Fruit fly (Drosophila melanogaster) S2 (cell line): Measurements from ENCODE around the gene slpr.

Source experiments
- CG8478 ChIP-seq: fragments of >200 bp; optimal IDR thresholded peaks from 2 replicates; lab custom pipeline; 2018
- CTCF ChIP-seq, 2 experiments: fragments of >200 bp; optimal IDR thresholded peaks; 2 replicates each; lab custom pipeline; 2018

dm6 chrX:8211731-8212468 lies 34.9 kb upstream of the slpr start:
- TF ChIP-seq CG8478 = no peak
- TF ChIP-seq CTCF (optimal IDR thresholded peaks at IDR 0.05; lab: Kevin White, UChicago) = no peak
